Fruit fly (Drosophila melanogaster) S2 (cell line): Measurements from ENCODE around the gene Rpt2.

Source experiments
- CG8478 ChIP-seq: fragments of >200 bp; optimal IDR thresholded peaks from 2 replicates; lab custom pipeline; 2018
- CTCF ChIP-seq, 2 experiments: fragments of >200 bp; optimal IDR thresholded peaks; 2 replicates each; lab custom pipeline; 2018

Gene Rpt2

DNA sequence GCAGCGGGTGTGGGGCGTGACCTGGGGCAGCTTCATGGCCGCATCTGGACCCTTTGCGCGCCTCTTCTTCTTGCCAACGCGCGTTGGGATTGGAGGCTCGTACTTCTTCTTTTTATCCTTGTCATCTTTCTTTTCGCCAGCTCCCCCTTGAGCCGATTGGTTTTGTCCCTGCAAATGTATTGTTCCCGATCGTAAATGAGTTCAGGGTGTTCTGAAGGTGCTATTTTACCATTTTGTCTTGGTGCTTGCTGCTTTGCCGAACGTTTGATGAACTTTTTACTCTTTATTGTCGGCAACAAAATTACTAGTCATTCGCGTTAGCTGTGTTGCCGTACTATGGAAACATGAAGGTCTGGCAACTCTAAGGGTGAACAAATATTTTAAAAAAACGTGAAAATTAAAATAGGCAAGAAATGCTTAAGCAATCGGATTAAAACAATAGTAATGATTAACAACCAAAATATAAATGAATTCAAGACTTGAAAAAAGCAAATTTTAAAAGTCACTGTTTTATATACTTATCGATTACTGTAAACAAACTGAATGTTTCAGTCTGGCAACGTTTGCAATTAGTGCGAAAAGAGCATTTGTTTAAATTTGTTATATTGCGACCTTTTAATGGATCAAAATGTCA, at the start of gene Rpt2, which contains the start of gene CG13599:
TSS of gene Rpt2 (minus strand) at position 464 of the 634 bp plus-strand sequence.
TSS of gene CG13599 (plus strand) at position 545 of the 634 bp plus-strand sequence.
- TF ChIP-seq CTCF (optimal IDR thresholded peaks at IDR 0.05; lab: Kevin White, UChicago) (no peak), CG8478 (lab: Kevin White, UChicago) (no peak)

DNA sequence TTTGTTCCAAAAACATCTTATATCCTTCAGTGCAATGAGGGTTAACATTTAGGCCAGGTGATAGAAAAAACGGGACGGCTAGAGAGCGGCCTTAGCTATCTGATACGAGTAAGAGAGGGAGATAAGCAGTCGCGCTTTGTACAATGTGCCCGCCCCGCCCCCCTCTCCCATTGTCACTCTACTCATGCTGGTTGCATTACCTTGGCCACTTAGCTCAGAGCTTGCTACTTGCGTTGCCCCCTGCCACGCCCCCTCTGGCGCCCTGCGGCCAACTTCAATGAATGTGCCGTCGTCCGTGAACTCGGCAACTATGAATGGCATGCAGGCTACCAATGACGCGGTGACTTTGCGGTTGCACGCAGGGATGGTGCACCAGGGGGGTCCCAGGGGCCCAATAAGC, 40.4 kb upstream of the Rpt2 start:
- TF ChIP-seq CTCF (optimal IDR thresholded peaks at IDR 0.05; lab: Kevin White, UChicago) = no peak
- no peak for TF ChIP-seq CG8478 (lab: Kevin White, UChicago)

DNA sequence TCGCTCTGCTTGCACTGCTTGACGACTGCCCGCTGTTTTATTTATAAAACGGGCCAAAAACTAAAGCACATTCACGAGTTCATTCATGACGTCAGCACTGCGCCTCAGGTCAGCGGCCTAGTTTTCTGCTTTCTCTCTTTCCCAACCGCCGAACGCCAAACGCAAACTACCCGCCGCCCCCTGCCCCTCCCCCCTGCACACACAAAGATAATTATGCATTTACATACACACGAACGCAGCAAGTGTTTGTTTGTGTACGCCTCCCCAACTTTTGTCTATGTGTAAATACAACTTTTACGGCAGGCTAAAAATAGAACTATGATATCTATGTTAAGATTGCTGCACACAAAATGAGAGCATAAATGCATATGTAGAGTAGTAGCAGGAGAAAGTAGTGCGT, 39.9 kb upstream of the Rpt2 start:
- TF ChIP-seq CG8478 (lab: Kevin White, UChicago) = no peak

DNA sequence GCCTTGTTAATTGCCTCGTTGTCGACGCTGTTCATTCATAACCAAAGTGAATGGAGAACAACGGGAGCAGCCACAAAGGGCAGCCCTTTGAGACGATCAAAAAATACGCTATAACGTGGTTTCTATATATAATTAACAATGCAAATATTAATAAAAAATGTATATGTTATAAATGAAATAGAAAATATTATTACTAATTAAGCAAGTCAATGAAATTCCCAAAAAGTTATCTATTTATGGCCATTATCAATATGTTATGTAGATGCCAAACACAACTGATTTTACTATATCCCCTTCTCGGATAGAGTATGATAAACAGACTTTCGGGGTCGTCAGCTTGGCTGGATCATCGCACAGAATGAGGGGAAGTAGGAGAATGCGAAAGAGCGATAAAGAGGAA, 38.1 kb upstream of the Rpt2 start:
- TF ChIP-seq CTCF (optimal IDR thresholded peaks at IDR 0.05; lab: Kevin White, UChicago) (no peak), CG8478 (lab: Kevin White, UChicago) (no peak)

DNA sequence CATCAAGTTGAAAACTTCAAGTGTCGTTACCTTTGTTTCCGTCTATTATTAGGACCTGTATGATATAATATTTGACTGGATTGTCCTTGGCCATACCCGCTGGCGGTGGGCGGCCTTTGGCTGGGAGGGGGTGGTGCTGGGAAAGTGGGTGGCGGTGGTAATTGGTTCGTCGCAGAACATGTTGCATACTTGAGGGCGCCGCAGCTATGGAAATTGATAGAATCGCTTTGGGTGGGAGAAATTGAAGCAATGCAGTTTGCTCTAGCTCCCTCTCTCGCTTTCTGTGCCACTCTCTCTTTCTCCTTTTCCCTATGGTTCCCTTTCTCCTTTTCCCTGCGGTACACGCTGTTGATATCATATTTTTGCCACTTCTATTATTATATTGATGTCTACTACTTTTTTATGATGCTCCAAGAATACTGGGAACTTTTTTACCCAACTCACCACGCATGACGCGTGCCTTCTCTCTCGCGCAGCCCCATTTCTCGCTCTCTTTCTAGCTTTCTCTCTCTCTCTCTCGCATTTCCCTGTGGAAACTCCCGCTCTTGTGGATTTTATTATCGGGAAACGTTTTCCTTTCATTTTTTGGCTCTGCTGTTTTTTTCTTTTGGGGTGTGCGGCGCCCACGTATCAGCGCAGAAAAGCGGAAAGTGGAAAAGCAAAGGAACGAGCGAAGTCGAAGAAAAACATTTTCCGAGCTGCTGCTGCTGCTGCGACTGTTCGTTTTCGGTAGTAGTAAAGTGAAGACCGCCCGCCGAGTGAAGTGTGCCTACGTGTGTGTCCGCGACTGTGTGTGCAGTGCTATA, 33.8 kb upstream of the Rpt2 start:
- TF ChIP-seq CTCF (optimal IDR thresholded peaks at IDR 0.05; lab: Kevin White, UChicago) (no peak), CG8478 (lab: Kevin White, UChicago) (no peak)

DNA sequence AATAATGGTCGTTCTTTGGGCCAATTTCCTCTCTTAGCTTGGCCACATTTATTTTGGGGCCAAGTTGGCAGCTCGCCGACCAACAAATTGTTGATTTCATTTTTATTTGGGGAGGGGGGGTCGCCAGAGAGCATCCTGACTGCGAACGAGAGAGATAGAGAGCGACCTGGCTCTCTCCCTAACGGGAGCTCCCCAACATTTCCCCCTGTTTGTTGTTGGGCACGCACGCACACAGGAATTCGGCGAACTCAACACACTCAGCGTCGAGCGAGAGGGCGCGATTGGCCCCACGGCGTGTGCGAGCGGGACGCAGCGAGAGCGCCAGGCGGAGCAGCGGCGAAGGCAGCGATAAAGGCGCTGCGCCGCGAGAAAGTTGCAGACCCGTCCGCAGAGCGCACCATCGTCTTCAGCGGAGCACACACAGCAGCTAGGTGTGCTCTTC, 31.4 kb upstream of the Rpt2 start, which contains the start of gene CG31140:
TSS of gene CG31140 (plus strand) at position 400 of the 442 bp plus-strand sequence.
- TF ChIP-seq CG8478 (lab: Kevin White, UChicago) (no peak), CTCF (optimal IDR thresholded peaks at IDR 0.05; lab: Kevin White, UChicago) (no peak)

DNA sequence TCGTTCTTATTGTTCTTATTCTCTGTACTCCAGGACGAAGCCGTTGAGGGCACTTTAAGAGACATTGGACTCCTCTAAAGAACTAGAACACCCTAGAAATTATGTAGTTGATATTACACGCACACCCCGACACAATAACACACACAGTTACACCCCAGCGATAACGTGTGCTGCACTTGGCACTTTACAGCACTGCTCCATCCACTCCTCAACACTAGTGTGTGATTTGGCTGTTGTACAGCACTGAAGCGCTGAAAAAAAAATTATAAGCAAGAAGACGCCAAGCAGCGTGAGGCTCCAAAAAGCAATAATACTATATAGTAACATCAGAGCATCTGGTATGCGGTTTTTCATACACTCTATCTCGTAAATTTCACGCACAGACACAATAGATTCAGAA, 29.5 kb upstream of the Rpt2 start:
- no peak for TF ChIP-seq CG8478 (lab: Kevin White, UChicago)
- TF ChIP-seq CTCF (optimal IDR thresholded peaks at IDR 0.05; lab: Kevin White, UChicago) = no peak

DNA sequence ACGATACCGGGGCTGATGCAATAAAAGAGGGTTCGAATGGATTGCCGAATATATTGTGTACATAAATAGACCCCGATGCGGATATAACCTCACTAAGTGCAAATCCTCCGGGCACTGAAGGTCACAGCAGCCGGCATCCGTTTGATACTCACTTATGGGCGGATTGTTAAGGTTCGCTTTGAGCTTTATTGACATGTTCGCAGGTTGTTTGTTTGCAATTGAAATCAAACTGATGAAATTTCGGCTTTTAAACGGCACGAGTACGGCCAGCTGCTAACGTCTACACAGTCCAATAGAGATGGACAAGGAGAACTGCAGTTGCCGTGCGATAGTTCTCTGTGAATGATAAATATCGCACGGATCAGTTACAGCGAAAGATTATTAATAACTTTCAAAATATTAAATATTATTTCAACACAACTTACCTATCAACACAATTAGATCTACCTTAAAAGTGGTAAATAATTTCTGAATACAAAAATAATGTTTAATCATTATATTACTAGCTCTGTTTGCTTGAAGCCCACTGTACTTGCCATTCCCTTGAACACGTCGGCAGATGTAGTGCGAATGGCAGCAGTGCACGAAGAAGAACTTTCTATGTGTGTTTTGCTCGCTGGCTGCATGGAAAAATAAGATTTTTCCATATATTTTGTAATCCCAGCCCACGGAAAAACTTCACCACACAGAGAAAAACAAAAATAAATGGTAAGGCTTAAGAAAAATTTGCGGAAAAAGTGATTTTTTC, 26.9 kb upstream of the Rpt2 start, which contains the start of the genes GluProRS and AP-1sigma:
TSS of gene GluProRS (minus strand) at position 301 of the 748 bp plus-strand sequence.
TSS of gene AP-1sigma (plus strand) at position 561 of the 748 bp plus-strand sequence.
- TF ChIP-seq CG8478 (lab: Kevin White, UChicago) = no peak
- no peak for TF ChIP-seq CTCF (optimal IDR thresholded peaks at IDR 0.05; lab: Kevin White, UChicago)

DNA sequence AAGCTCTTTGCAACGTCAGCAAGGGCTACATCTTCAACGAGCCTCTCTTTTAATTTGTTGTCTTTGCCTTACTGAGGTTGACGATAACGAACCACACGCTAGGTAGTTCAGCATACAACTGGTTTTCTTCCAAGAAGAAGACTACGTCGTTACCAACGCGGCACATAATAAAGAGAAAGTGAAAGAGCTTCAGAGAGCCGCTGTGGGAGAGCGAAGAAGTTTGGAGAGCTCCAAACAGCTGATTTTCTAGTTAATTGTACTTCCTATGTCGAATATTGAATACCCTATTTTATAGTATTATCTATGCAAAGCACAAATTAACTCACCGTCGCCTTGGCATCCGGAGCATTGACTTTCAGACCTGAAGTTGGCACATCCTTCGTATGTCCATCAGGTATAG, 24.0 kb upstream of the Rpt2 start:
- TF ChIP-seq CTCF (optimal IDR thresholded peaks at IDR 0.05; lab: Kevin White, UChicago) = no peak
- no peak for TF ChIP-seq CG8478 (lab: Kevin White, UChicago)

DNA sequence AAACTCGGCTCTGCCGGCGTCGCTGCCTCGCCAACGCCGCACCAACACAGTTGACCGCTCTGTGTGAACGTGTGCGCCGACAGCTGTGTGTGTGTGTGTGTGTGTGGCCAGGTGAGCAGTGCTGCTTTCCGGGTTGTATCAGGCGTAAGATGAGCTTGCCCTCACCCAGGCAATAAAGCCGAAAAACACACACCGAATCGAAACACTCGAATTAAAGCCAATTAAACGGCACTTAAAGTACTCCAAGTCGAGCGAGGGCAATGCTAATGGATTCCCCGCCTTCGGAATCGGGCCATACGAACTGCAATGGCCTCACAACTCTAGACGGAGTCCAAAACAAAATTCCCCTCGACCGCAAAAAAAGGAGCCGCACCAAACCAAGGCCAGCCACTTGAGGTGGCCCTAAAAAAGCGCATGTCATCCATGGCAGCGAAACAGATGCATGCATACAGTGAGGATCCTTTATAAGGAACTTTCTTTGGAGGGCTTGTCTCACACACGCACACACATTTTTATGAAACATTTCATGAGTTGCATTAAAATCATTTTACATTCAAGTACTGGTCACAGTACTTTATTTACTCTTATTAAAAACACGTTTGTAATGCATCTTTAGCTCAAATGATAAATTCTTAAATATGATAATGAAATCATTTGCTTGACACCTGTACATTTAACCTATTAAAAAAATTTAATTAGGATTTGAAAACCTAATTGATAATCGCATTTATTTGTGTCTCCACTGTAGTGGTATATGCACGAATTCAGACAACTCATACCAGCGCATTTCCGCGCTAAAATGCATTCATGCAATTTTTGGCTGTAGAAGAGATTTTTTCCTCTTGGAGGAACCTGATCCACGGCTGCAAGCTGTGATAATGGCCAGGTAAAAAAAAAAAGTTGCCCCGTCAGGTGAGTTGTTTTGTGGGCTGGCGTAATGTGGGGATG, 17.4 kb upstream of the Rpt2 start:
- TF ChIP-seq CG8478 (lab: Kevin White, UChicago) = no peak
- TF ChIP-seq CTCF (optimal IDR thresholded peaks at IDR 0.05; lab: Kevin White, UChicago) = no peak

DNA sequence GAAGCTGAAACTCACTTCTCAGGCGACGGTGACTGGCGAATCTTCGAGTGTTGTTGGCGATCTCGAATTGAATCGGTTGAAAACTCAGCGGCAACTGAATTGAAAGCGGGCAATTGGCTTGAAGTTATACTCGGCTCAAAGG, 16.8 kb upstream of the Rpt2 start, which contains the start of gene CG12268:
TSS of gene CG12268 (minus strand) at position 101 of the 142 bp plus-strand sequence.
- TF ChIP-seq CTCF (optimal IDR thresholded peaks at IDR 0.05; lab: Kevin White, UChicago) (no peak), CG8478 (lab: Kevin White, UChicago) (no peak)

DNA sequence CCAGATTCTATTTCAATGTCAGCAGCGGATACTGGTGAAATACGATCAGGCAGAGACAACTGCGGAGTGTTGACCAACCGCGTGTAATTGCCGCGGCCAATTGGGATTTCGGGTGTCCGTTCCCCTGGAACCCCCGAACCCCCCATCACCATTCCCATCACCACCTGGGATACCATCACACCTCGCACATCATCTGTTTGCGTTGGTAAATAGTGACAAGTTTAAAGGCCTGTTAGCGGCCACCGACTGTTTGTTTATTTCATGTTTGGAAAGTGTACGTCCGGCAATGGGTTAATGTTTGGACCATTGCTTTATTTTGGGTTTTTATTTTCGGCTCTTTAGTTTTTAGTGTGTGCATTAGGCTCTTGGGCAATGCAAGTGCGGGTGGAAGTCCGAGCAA, 15.6 kb upstream of the Rpt2 start:
- TF ChIP-seq CG8478 (lab: Kevin White, UChicago) (no peak), CTCF (optimal IDR thresholded peaks at IDR 0.05; lab: Kevin White, UChicago) (no peak)

DNA sequence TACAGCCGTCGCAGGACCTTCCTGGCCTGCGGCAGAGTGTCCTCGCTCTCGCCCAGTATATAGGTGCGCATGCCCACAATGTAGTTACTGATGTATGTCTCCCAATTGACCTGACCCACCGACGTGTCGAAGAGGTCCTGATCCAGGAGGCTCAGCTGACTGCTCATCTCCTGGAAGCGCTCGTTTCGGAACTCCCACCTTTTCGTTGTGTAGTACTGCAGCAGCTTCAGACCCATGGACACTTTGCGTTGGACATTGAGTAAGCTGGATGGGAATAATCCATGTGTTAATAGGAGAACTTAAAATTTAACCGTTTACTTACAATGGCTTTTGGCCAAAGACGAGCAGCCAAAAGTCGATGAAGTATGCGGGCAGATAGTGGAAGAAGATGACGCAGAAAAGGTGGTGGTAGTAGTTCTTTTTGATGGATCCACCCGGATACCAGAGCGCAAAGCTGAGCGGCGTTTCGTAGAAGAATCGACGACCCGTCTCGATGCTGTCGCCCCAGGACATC, 12.5 kb upstream of the Rpt2 start:
- TF ChIP-seq CG8478 (lab: Kevin White, UChicago) = no peak
- TF ChIP-seq CTCF (optimal IDR thresholded peaks at IDR 0.05; lab: Kevin White, UChicago) = no peak

DNA sequence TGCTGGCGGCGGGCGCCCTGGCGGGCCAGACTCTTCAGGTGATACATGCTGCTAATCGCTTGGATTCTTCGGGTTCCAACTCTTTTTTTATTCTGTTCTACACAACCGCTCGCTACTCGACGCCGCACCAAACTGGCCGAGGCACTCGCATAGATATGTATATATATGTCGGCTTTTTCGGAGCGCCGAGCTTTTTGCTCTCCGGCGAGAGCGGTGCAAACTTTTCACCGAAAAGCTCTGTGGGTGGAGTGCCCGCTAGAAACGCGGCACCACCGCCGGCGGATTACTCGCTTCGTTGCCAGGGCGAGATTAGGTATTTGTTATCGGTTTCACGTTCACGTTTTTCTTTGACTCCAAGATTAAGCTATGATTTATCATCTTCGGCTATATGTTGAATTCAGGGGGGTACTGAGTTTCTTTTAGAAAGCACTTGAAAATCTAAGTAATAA, 11.6 kb upstream of the Rpt2 start, which contains the start of gene Gdh:
TSS of gene Gdh (minus strand) at position 137 of the 449 bp plus-strand sequence.
- no peak for TF ChIP-seq CTCF (optimal IDR thresholded peaks at IDR 0.05; lab: Kevin White, UChicago)
